Fruit fly (Drosophila melanogaster) whole organism, prepupa: ENCODE data around the gene t-cup.
A peak's percentile ranks its signal among the peaks of the same experiment; 100 is the strongest.

Experiments
- Blimp-1 ChIP-seq: fragments of 200-800 bp; sonication (Bioruptor generic); optimal IDR thresholded peaks from 3 replicates; lab custom pipeline; 2017; ENCODE audit warnings: missing biosample characterization, missing genetic modification characterization, mild to moderate bottlenecking, moderate library complexity, missing genetic modification reagents
- CG15336 ChIP-seq: fragments of 200-800 bp; sonication (Bioruptor generic); IDR thresholded peaks from 2 replicates; pipeline ENCODE4 v1.3.6; 2022; ENCODE audit warnings: missing biosample characterization, missing genetic modification characterization
- CG16779 ChIP-seq: fragments of 200-800 bp; sonication (Bioruptor generic); optimal IDR thresholded peaks from 3 replicates; lab custom pipeline; 2017; ENCODE audit warnings: missing biosample characterization, mild to moderate bottlenecking, missing genetic modification characterization
- CG3032 ChIP-seq: fragments of 200-800 bp; optimal IDR thresholded peaks from 2 replicates; lab custom pipeline; 2019; ENCODE audit warnings: missing biosample characterization, mild to moderate bottlenecking, missing genetic modification characterization, moderate library complexity
- CG34406 ChIP-seq: fragments of 200-800 bp; sonication (Bioruptor generic); optimal IDR thresholded peaks from 3 replicates; lab custom pipeline; 2016; ENCODE audit warnings: missing biosample characterization, missing genetic modification characterization
- CG6163 ChIP-seq: fragments of 200-800 bp; sonication (Bioruptor generic); IDR thresholded peaks from 3 replicates; pipeline ENCODE4 v1.3.6; 2022; ENCODE audit warnings: missing biosample characterization, missing genetic modification characterization
- CG6276 ChIP-seq: fragments of 200-800 bp; sonication (Bioruptor generic); optimal IDR thresholded peaks from 2 replicates; lab custom pipeline; 2017; ENCODE audit warnings: missing biosample characterization, mild to moderate bottlenecking, missing genetic modification characterization
- CG6792 ChIP-seq: fragments of 200-800 bp; sonication (Bioruptor generic); optimal IDR thresholded peaks from 3 replicates; lab custom pipeline; 2016; ENCODE audit warnings: missing biosample characterization, missing genetic modification characterization
- CG6808 ChIP-seq: fragments of 200-800 bp; sonication (Bioruptor generic); optimal IDR thresholded peaks from 3 replicates; lab custom pipeline; 2017; ENCODE audit warnings: missing biosample characterization, missing genetic modification characterization, mild to moderate bottlenecking, moderate library complexity, missing genetic modification reagents
- CG6854 ChIP-seq: fragments of 200-800 bp; sonication (Bioruptor generic); optimal IDR thresholded peaks from 2 replicates; lab custom pipeline; 2017; ENCODE audit warnings: missing biosample characterization, mild to moderate bottlenecking, missing genetic modification characterization
- CG7368 ChIP-seq: fragments of 200-800 bp; sonication (Bioruptor generic); optimal IDR thresholded peaks from 3 replicates; lab custom pipeline; 2016; ENCODE audit warnings: missing biosample characterization, missing genetic modification characterization
- CG8632 ChIP-seq: fragments of 200-800 bp; sonication (Bioruptor generic); optimal IDR thresholded peaks from 3 replicates; lab custom pipeline; 2016; ENCODE audit warnings: missing biosample characterization, missing genetic modification characterization
- CG9139 ChIP-seq: fragments of 200-800 bp; sonication (Bioruptor generic); optimal IDR thresholded peaks from 3 replicates; lab custom pipeline; 2017; ENCODE audit warnings: missing biosample characterization, mild to moderate bottlenecking, missing genetic modification characterization
- Eip75B ChIP-seq: fragments of 200-800 bp; sonication (Bioruptor generic); optimal IDR thresholded peaks from 3 replicates; lab custom pipeline; 2016; ENCODE audit warnings: missing biosample characterization, missing genetic modification characterization
- Eip78C ChIP-seq: fragments of 200-800 bp; sonication (Bioruptor generic); peaks from one replicate; lab custom pipeline; 2016; ENCODE audit warnings: missing biosample characterization, missing genetic modification characterization
- Eip93F ChIP-seq: fragments of 200-800 bp; sonication (Bioruptor generic); optimal IDR thresholded peaks from 2 replicates; lab custom pipeline; 2016; ENCODE audit warnings: missing biosample characterization, mild to moderate bottlenecking, missing genetic modification characterization
- Ets96B ChIP-seq: fragments of 200-800 bp; optimal IDR thresholded peaks from 2 replicates; lab custom pipeline; 2019; ENCODE audit warnings: missing biosample characterization, mild to moderate bottlenecking, missing genetic modification characterization, moderate library complexity
- Lpt ChIP-seq: fragments of 200-800 bp; sonication (Bioruptor generic); optimal IDR thresholded peaks from 3 replicates; lab custom pipeline; 2016; ENCODE audit warnings: missing biosample characterization, missing genetic modification characterization
- Met ChIP-seq: fragments of 200-800 bp; sonication (Bioruptor generic); optimal IDR thresholded peaks from 3 replicates; lab custom pipeline; 2016; ENCODE audit warnings: missing biosample characterization, missing genetic modification characterization
- OdsH ChIP-seq: fragments of 200-800 bp; sonication (Bioruptor generic); optimal IDR thresholded peaks from 3 replicates; lab custom pipeline; 2016; ENCODE audit warnings: missing biosample characterization, missing genetic modification characterization
- Sox102F ChIP-seq: fragments of 200-800 bp; sonication (Bioruptor generic); optimal IDR thresholded peaks from 2 replicates; lab custom pipeline; 2016; ENCODE audit warnings: missing biosample characterization, mild to moderate bottlenecking, missing genetic modification characterization
- Sox14 ChIP-seq: fragments of 200-800 bp; sonication (Bioruptor generic); optimal IDR thresholded peaks from 3 replicates; lab custom pipeline; 2016; ENCODE audit warnings: missing biosample characterization, missing genetic modification characterization
- achi ChIP-seq: fragments of 200-800 bp; sonication (Bioruptor generic); optimal IDR thresholded peaks from 3 replicates; lab custom pipeline; 2016; ENCODE audit warnings: missing biosample characterization, missing genetic modification characterization
- dac ChIP-seq: fragments of 200-800 bp; sonication (Bioruptor generic); optimal IDR thresholded peaks from 2 replicates; lab custom pipeline; 2017; ENCODE audit warnings: missing biosample characterization, mild to moderate bottlenecking, missing genetic modification characterization
- dsx ChIP-seq: fragments of 200-800 bp; optimal IDR thresholded peaks from 3 replicates; lab custom pipeline; 2019; ENCODE audit warnings: missing biosample characterization, mild to moderate bottlenecking, missing genetic modification characterization, moderate library complexity; ENCODE audit not compliant: poor library complexity, severe bottlenecking
- eg ChIP-seq: fragments of 200-800 bp; sonication (Bioruptor generic); IDR thresholded peaks from 3 replicates; pipeline ENCODE4 v1.3.6; 2022; ENCODE audit warnings: missing biosample characterization, missing genetic modification characterization
- esn ChIP-seq: fragments of 200-800 bp; sonication (Bioruptor generic); optimal IDR thresholded peaks from 2 replicates; lab custom pipeline; 2016; ENCODE audit warnings: missing biosample characterization, mild to moderate bottlenecking, missing genetic modification characterization, moderate library complexity
- fkh ChIP-seq: fragments of 200-800 bp; sonication (Bioruptor generic); optimal IDR thresholded peaks from 3 replicates; lab custom pipeline; 2017; ENCODE audit warnings: missing biosample characterization, mild to moderate bottlenecking, missing genetic modification characterization, moderate library complexity
- lz ChIP-seq: fragments of 200-800 bp; sonication (Bioruptor generic); optimal IDR thresholded peaks from 3 replicates; lab custom pipeline; 2016; ENCODE audit warnings: missing biosample characterization, missing genetic modification characterization
- salr ChIP-seq, 2 experiments: fragments of 200-800 bp; sonication (Bioruptor generic); optimal IDR thresholded peaks; 3 replicates each; lab custom pipeline; 2016 to 2018; ENCODE audit warnings: missing biosample characterization in 2 of 2, missing genetic modification characterization in 2 of 2, mild to moderate bottlenecking in 1 of 2
- ss ChIP-seq, 2 experiments: fragments of 200-800 bp; sonication (Bioruptor generic); optimal IDR thresholded peaks; 2 replicates in 1 of 2; 3 replicates in 1 of 2; lab custom pipeline; 2017 to 2018; ENCODE audit warnings: mild to moderate bottlenecking in 2 of 2, missing biosample characterization in 2 of 2, missing genetic modification characterization in 2 of 2, moderate library complexity in 1 of 2
- svp ChIP-seq: fragments of 200-800 bp; sonication (Bioruptor generic); peaks from one replicate; lab custom pipeline; 2016; ENCODE audit warnings: missing biosample characterization, missing genetic modification characterization
- topi ChIP-seq: fragments of 200-800 bp; sonication (Bioruptor generic); optimal IDR thresholded peaks from 3 replicates; lab custom pipeline; 2016; ENCODE audit warnings: missing biosample characterization, missing genetic modification characterization
- vri ChIP-seq: fragments of 200-800 bp; sonication (Bioruptor generic); optimal IDR thresholded peaks from 3 replicates; lab custom pipeline; 2016; ENCODE audit warnings: missing biosample characterization, mild to moderate bottlenecking, missing genetic modification characterization

Gene t-cup

dm6 chr2L:12476115-12476514 is 21.0 kb downstream of the t-cup start:
- TF ChIP-seq vri (GFP tag; lab: Kevin White, UChicago) (peak; percentile 28), Ets96B (tag; lab: Kevin White, UChicago) (no peak), CG7368 (GFP tag; lab: Kevin White, UChicago) (no peak), esn (GFP tag; lab: Kevin White, UChicago) (no peak)

- peak; percentile 86 for TF ChIP-seq vri (GFP tag; lab: Kevin White, UChicago)
- TF ChIP-seq Met (GFP tag; lab: Kevin White, UChicago): peak; percentile 49
- TF ChIP-seq CG34406 (GFP tag; lab: Kevin White, UChicago): peak; percentile 4
- no peak for TF ChIP-seq CG8632
- TF ChIP-seq achi: no peak
- TF ChIP-seq esn (GFP tag; lab: Kevin White, UChicago): peak; percentile 42
- peak; percentile 92 for TF ChIP-seq fkh (GFP tag; lab: Kevin White, UChicago)
- peak; percentile 46 for TF ChIP-seq Sox14 (GFP tag; lab: Kevin White, UChicago)
- TF ChIP-seq dsx: no peak
- TF ChIP-seq Blimp-1 (GFP tag; lab: Kevin White, UChicago): peak; percentile 31
- peak; percentile 41 for TF ChIP-seq topi (GFP tag; lab: Kevin White, UChicago)
- TF ChIP-seq CG6854 (GFP tag; lab: Kevin White, UChicago): no peak
- TF ChIP-seq CG6276 (GFP tag; lab: Kevin White, UChicago): peak; percentile 25
- no peak for TF ChIP-seq lz
- peak; percentile 20 for TF ChIP-seq Eip75B (GFP tag; lab: Kevin White, UChicago)
- peak in 1 of 2 experiments; percentile 0 for TF ChIP-seq salr (GFP tag; optimal IDR thresholded peaks at IDR 0.05; lab: Kevin White, UChicago)
- TF ChIP-seq Eip93F (GFP tag; lab: Kevin White, UChicago): peak; percentile 77
- TF ChIP-seq CG16779 (tag; lab: Kevin White, UChicago): no peak
- TF ChIP-seq Sox102F (GFP tag; lab: Kevin White, UChicago): peak; percentile 61
- peak; percentile 39; the same call in 1 of the 3 replicates for TF ChIP-seq eg (GFP tag; lab: Robert Waterston, UW)
- TF ChIP-seq ss (GFP tag; optimal IDR thresholded peaks at IDR 0.05; lab: Kevin White, UChicago): peak in 1 of 2 experiments; percentile 49
- TF ChIP-seq Eip78C: peak; percentile 63
- TF ChIP-seq svp (GFP tag; lab: Kevin White, UChicago): peak; percentile 84
- no peak for TF ChIP-seq CG9139 (GFP tag; lab: Kevin White, UChicago)
- TF ChIP-seq dac (GFP tag; lab: Kevin White, UChicago): no peak
- TF ChIP-seq CG15336 (GFP tag; lab: Robert Waterston, UW): no peak
- peak; percentile 30 for TF ChIP-seq CG6808 (GFP tag; lab: Kevin White, UChicago)
- no peak for TF ChIP-seq OdsH (GFP tag; lab: Kevin White, UChicago)
- peak; percentile 61 for TF ChIP-seq CG6163 (GFP tag; lab: Robert Waterston, UW)
- peak; percentile 33 for TF ChIP-seq CG6792
- no peak for TF ChIP-seq Lpt (GFP tag; lab: Kevin White, UChicago)
These were observed 21.8 kb downstream of the t-cup start for dm6 chr2L:12475308-12475707.

- TF ChIP-seq fkh (GFP tag; lab: Kevin White, UChicago) (peak; percentile 32), Eip78C (peak; percentile 54), svp (GFP tag; lab: Kevin White, UChicago) (peak; percentile 5), Blimp-1 (GFP tag; lab: Kevin White, UChicago) (no peak), vri (GFP tag; lab: Kevin White, UChicago) (peak; percentile 48), CG6276 (GFP tag; lab: Kevin White, UChicago) (peak; percentile 27), CG3032 (tag; lab: Kevin White, UChicago) (no peak)
These were observed 22.8 kb downstream of the t-cup start for dm6 chr2L:12474212-12474891.
